Worm (Caenorhabditis elegans) whole organism, L3 larva: Measurements from ENCODE around the gene F58H1.3.
A peak's percentile ranks its signal among the peaks of the same experiment; 100 is the strongest.

Experiments used
- R02D3.7 ChIP-seq: fragments of 150-350 bp; optimal IDR thresholded peaks from 2 replicates; lab custom pipeline; 2014; ENCODE audit warnings: missing biosample characterization, missing genetic modification characterization
- ZK546.5 ChIP-seq: sonication (generic microtip); optimal IDR thresholded peaks from 2 replicates; lab custom pipeline; 2017; ENCODE audit warnings: missing biosample characterization, missing genetic modification characterization
- aly-2 ChIP-seq: fragments of 150-350 bp; optimal IDR thresholded peaks from 2 replicates; lab custom pipeline; 2014; ENCODE audit warnings: missing biosample characterization, missing genetic modification characterization
- ama-1 ChIP-seq: fragments of 150-350 bp; optimal IDR thresholded peaks from 2 replicates; lab custom pipeline; 2018
- ceh-16 ChIP-seq: sonication (generic microtip); optimal IDR thresholded peaks from 2 replicates; lab custom pipeline; 2017; ENCODE audit warnings: missing biosample characterization, missing genetic modification characterization
- ceh-28 ChIP-seq: fragments of 150-350 bp; optimal IDR thresholded peaks from 2 replicates; lab custom pipeline; 2014; ENCODE audit warnings: missing biosample characterization, missing genetic modification reagents, missing genetic modification characterization
- ceh-82 ChIP-seq: fragments of 150-350 bp; optimal IDR thresholded peaks from 2 replicates; lab custom pipeline; 2014; ENCODE audit warnings: missing biosample characterization, missing genetic modification characterization
- ceh-9 ChIP-seq: sonication (generic microtip); optimal IDR thresholded peaks from 2 replicates; lab custom pipeline; 2018; ENCODE audit warnings: missing biosample characterization, missing genetic modification characterization
- daf-12 ChIP-seq: fragments of 150-350 bp; optimal IDR thresholded peaks from 2 replicates; lab custom pipeline; 2014; ENCODE audit warnings: missing biosample characterization, missing genetic modification reagents, missing genetic modification characterization
- egl-27 ChIP-seq: sonication (generic microtip); optimal IDR thresholded peaks from 4 replicates; lab custom pipeline; 2017; ENCODE audit warnings: missing biosample characterization, missing genetic modification reagents, missing genetic modification characterization
- egl-5 ChIP-seq: fragments of 150-350 bp; optimal IDR thresholded peaks from 2 replicates; lab custom pipeline; 2017; ENCODE audit warnings: missing biosample characterization, missing genetic modification reagents, missing genetic modification characterization, inconsistent platforms
- elt-1 ChIP-seq: fragments of 150-350 bp; optimal IDR thresholded peaks from 2 replicates; lab custom pipeline; 2014; ENCODE audit warnings: missing biosample characterization, missing genetic modification characterization
- elt-2 ChIP-seq: sonication (generic microtip); optimal IDR thresholded peaks from 2 replicates; lab custom pipeline; 2016; ENCODE audit warnings: missing genetic modification reagents, mild to moderate bottlenecking, missing genetic modification characterization, missing compliant biosample characterization
- elt-3 ChIP-seq, 3 experiments: fragments of 150-350 bp in 1 of 3; sonication (generic microtip) in 2 of 3; optimal IDR thresholded peaks; 2 replicates in 2 of 3; 4 replicates in 1 of 3; lab custom pipeline; 2014 to 2017; ENCODE audit warnings: missing biosample characterization in 3 of 3, missing genetic modification characterization in 3 of 3
- eor-1 ChIP-seq, 2 experiments: fragments of 150-350 bp; optimal IDR thresholded peaks; 2 replicates each; lab custom pipeline; 2014 to 2018; ENCODE audit warnings: missing biosample characterization in 2 of 2, missing genetic modification characterization in 2 of 2
- fkh-10 ChIP-seq: sonication (generic microtip); optimal IDR thresholded peaks from 2 replicates; lab custom pipeline; 2017; ENCODE audit warnings: missing biosample characterization, missing genetic modification reagents, missing genetic modification characterization
- fkh-2 ChIP-seq: fragments of 150-350 bp; optimal IDR thresholded peaks from 2 replicates; lab custom pipeline; 2014; ENCODE audit warnings: missing biosample characterization, missing genetic modification reagents, missing genetic modification characterization
- fos-1 ChIP-seq: fragments of 150-350 bp; optimal IDR thresholded peaks from 2 replicates; lab custom pipeline; 2014; ENCODE audit warnings: missing biosample characterization, missing genetic modification characterization
- hmg-11 ChIP-seq: sonication (generic microtip); optimal IDR thresholded peaks from 2 replicates; lab custom pipeline; 2016; ENCODE audit warnings: missing genetic modification characterization, missing compliant biosample characterization
- jun-1 ChIP-seq: fragments of 150-350 bp; optimal IDR thresholded peaks from 2 replicates; lab custom pipeline; 2014; ENCODE audit warnings: missing biosample characterization, missing genetic modification reagents, missing genetic modification characterization
- lin-15B ChIP-seq: fragments of 150-350 bp; optimal IDR thresholded peaks from 2 replicates; lab custom pipeline; 2014; ENCODE audit warnings: missing biosample characterization, missing genetic modification characterization
- lin-39 ChIP-seq: fragments of 150-350 bp; optimal IDR thresholded peaks from 2 replicates; lab custom pipeline; 2018; ENCODE audit warnings: missing biosample characterization, missing genetic modification reagents, missing genetic modification characterization
- lsy-12 ChIP-seq: sonication (generic microtip); optimal IDR thresholded peaks from 2 replicates; lab custom pipeline; 2016; ENCODE audit warnings: mild to moderate bottlenecking, missing genetic modification characterization, missing compliant biosample characterization
- mdl-1 ChIP-seq: fragments of 150-350 bp; optimal IDR thresholded peaks from 2 replicates; lab custom pipeline; 2014; ENCODE audit warnings: missing biosample characterization, missing genetic modification characterization
- mml-1 ChIP-seq: fragments of 150-350 bp; sonication (generic microtip); optimal IDR thresholded peaks from 3 replicates; lab custom pipeline; 2014; ENCODE audit warnings: missing biosample characterization, missing genetic modification characterization
- nfya-1 ChIP-seq: sonication (generic microtip); optimal IDR thresholded peaks from 2 replicates; lab custom pipeline; 2017; ENCODE audit warnings: missing genetic modification characterization, mild to moderate bottlenecking, missing compliant biosample characterization, antibody characterized with exemption, moderate library complexity; ENCODE audit not compliant: insufficient read depth
- nhr-11 ChIP-seq: fragments of 150-350 bp; optimal IDR thresholded peaks from 2 replicates; lab custom pipeline; 2014; ENCODE audit warnings: missing biosample characterization, missing genetic modification characterization
- nhr-12 ChIP-seq: fragments of 150-350 bp; optimal IDR thresholded peaks from 2 replicates; lab custom pipeline; 2014; ENCODE audit warnings: missing biosample characterization, missing genetic modification characterization
- nhr-23 ChIP-seq: fragments of 150-350 bp; optimal IDR thresholded peaks from 2 replicates; lab custom pipeline; 2014; ENCODE audit warnings: missing biosample characterization, missing genetic modification reagents, missing genetic modification characterization
- nhr-237 ChIP-seq: fragments of 150-350 bp; optimal IDR thresholded peaks from 2 replicates; lab custom pipeline; 2014; ENCODE audit warnings: missing biosample characterization, missing genetic modification characterization
- nhr-28 ChIP-seq: fragments of 150-350 bp; optimal IDR thresholded peaks from 2 replicates; lab custom pipeline; 2014; ENCODE audit warnings: missing biosample characterization, missing genetic modification characterization
- nhr-43 ChIP-seq: sonication (generic microtip); optimal IDR thresholded peaks from 2 replicates; lab custom pipeline; 2016; ENCODE audit warnings: mild to moderate bottlenecking, missing genetic modification characterization, missing compliant biosample characterization; ENCODE audit not compliant: poor library complexity, severe bottlenecking
- nhr-67 ChIP-seq: fragments of 150-350 bp; optimal IDR thresholded peaks from 2 replicates; lab custom pipeline; 2014; ENCODE audit warnings: missing biosample characterization, missing genetic modification characterization
- nhr-76 ChIP-seq: fragments of 150-350 bp; sonication (generic microtip); optimal IDR thresholded peaks from 5 replicates; lab custom pipeline; 2014; ENCODE audit warnings: missing biosample characterization, missing genetic modification characterization
- nhr-77 ChIP-seq: fragments of 150-350 bp; optimal IDR thresholded peaks from 2 replicates; lab custom pipeline; 2014; ENCODE audit warnings: missing biosample characterization, missing genetic modification characterization
- pha-4 ChIP-seq: fragments of 150-350 bp; optimal IDR thresholded peaks from 2 replicates; lab custom pipeline; 2014; ENCODE audit warnings: missing biosample characterization, missing genetic modification reagents, missing genetic modification characterization
- pqm-1 ChIP-seq: fragments of 150-350 bp; optimal IDR thresholded peaks from 2 replicates; lab custom pipeline; 2017; ENCODE audit warnings: missing biosample characterization, missing genetic modification characterization, inconsistent platforms
- sea-2 ChIP-seq: fragments of 150-350 bp; sonication (generic microtip); optimal IDR thresholded peaks from 4 replicates; lab custom pipeline; 2014; ENCODE audit warnings: missing biosample characterization, missing genetic modification reagents, missing genetic modification characterization
- skn-1 ChIP-seq: fragments of 150-350 bp; optimal IDR thresholded peaks from 2 replicates; lab custom pipeline; 2014; ENCODE audit warnings: missing biosample characterization, missing genetic modification characterization
- snpc-4 ChIP-seq: fragments of 150-350 bp; optimal IDR thresholded peaks from 2 replicates; lab custom pipeline; 2014; ENCODE audit warnings: missing biosample characterization, missing genetic modification characterization
- tbx-2 ChIP-seq: sonication (generic microtip); optimal IDR thresholded peaks from 2 replicates; lab custom pipeline; 2016; ENCODE audit warnings: mild to moderate bottlenecking, missing genetic modification characterization, missing compliant biosample characterization
- unc-39 ChIP-seq: sonication (generic microtip); optimal IDR thresholded peaks from 4 replicates; lab custom pipeline; 2017; ENCODE audit warnings: missing biosample characterization, missing genetic modification characterization
- unc-62 ChIP-seq: fragments of 150-350 bp; sonication (generic microtip); optimal IDR thresholded peaks from 4 replicates; lab custom pipeline; 2014; ENCODE audit warnings: missing biosample characterization, missing genetic modification reagents, missing genetic modification characterization
- zag-1 ChIP-seq: fragments of 150-350 bp; optimal IDR thresholded peaks from 2 replicates; lab custom pipeline; 2014; ENCODE audit warnings: missing biosample characterization, missing genetic modification characterization
- ztf-11 ChIP-seq: fragments of 150-350 bp; optimal IDR thresholded peaks from 2 replicates; lab custom pipeline; 2014; ENCODE audit warnings: missing biosample characterization, missing genetic modification characterization
- ztf-4 ChIP-seq: fragments of 150-350 bp; optimal IDR thresholded peaks from 2 replicates; lab custom pipeline; 2014; ENCODE audit warnings: missing biosample characterization, missing genetic modification characterization

The F58H1.3 gene

DNA sequence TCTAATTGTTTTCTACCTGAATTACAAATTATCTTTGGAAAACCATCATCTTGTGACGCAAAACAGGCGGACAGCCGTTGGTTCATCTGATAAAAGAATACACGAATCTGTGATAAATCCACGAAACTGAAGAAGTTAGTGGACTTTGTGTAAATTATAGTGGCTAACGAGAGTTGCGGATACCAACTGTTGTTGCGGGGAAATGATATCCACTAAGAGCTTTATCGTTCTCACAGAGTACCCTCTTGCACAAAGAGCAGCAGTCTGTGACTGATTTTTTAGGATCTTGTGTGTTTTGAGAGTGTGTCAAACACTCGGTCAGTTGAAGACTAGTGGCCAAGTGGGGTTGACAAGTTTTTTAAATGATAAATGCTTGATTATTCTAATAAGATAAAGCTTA is 14.1 kb upstream of the F58H1.3 start:
- TF ChIP-seq daf-12 (tag; lab: Kevin White, UChicago) (no peak), R02D3.7 (no peak), egl-5 (tag; lab: Kevin White, UChicago) (no peak), nhr-67 (tag; lab: Kevin White, UChicago) (no peak), nhr-11 (tag; lab: Kevin White, UChicago) (no peak), nhr-28 (tag; lab: Kevin White, UChicago) (no peak), fos-1 (tag; lab: Kevin White, UChicago) (no peak)
- TF ChIP-seq, all 47 proteins: peak for 0

DNA sequence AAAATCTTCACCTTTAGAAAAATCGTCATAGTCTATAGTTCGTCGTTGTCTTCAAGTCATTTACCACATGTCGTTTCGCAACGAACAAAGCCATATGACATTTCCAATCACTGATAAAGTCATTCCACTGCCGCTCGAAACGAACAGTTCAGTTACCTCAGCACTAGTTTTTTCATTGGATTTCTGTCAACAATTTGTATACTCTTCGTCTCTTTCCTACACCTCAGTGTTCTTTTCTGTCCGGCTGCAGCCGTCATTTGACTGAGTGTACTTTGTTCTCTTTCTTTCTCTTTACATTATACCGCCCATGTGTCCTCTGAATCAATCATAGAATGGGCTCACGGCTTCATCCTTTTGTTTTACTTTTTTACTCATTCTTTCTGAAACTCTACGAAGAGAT is 12.5 kb upstream of the F58H1.3 start:
- TF ChIP-seq jun-1 (tag; lab: Kevin White, UChicago) (peak; percentile 16), elt-2 (peak; percentile 84), snpc-4 (peak; percentile 75), ama-1 (lab: Kevin White, UChicago) (peak; percentile 75), lin-15B (no peak), ZK546.5 (tag; lab: Kevin White, UChicago) (no peak), ceh-28 (peak; percentile 2), nfya-1 (tag; lab: Kevin White, UChicago) (peak; percentile 40), mdl-1 (no peak), pqm-1 (peak; percentile 34), lin-39 (peak; percentile 59), zag-1 (no peak), pha-4 (tag; lab: Kevin White, UChicago) (peak; percentile 88), hmg-11 (tag; lab: Kevin White, UChicago) (peak; percentile 8), ceh-82 (tag; lab: Kevin White, UChicago) (no peak)
- TF ChIP-seq, all 47 proteins: peak for 10

DNA sequence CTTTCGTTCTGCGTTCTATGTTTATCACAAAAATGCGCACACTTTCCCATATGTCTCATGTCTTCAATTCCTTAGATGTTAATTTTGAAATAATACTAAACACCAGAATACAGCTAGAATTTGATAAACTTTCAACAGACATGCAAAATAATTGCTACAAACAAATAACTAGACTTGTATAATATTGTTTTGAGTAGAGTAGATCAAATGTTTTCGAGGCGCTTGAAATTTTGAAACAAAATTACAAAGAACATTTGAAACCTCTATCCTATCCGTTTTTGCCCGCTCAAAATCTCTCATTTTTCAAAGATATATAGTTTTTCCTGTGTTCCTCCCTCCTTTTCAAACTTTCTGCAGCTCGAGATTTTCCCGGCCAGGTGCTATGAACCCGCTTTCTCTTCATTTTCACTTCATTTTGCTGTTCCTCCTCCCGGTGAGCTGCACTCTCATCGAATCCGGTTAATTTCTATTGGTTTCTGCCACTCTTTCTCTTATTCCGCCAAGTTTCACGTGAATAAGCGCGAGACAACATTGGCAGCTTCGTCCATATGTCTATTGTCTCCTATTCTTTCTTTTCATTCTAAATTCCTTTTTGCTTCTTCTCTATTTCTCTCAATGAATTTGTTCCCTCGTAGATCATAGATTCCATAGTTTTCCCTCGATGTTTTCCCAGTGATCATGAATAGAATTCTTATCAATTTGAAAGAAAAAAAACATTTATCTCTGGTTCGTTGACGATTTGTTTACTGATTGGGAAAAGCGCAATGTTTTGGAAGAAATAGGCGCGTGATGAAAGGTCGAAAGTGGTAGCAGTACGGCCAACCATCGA is 11.9 kb upstream of the F58H1.3 start:
- TF ChIP-seq snpc-4 (no peak), ztf-4 (no peak), lsy-12 (tag; lab: Kevin White, UChicago) (no peak), nhr-43 (tag; lab: Kevin White, UChicago) (no peak), fkh-10 (GFP tag; lab: Kevin White, UChicago) (no peak), nhr-11 (tag; lab: Kevin White, UChicago) (no peak), fos-1 (tag; lab: Kevin White, UChicago) (no peak), nhr-12 (no peak), jun-1 (tag; lab: Kevin White, UChicago) (peak; percentile 7), eor-1 (tag; optimal IDR thresholded peaks at IDR 0.05; lab: Kevin White, UChicago) (no peak), daf-12 (tag; lab: Kevin White, UChicago) (no peak), pqm-1 (peak; percentile 4), ceh-9 (no peak), nhr-77 (tag; lab: Kevin White, UChicago) (no peak), tbx-2 (tag; lab: Kevin White, UChicago) (no peak), nhr-237 (no peak), nhr-28 (tag; lab: Kevin White, UChicago) (no peak), lin-15B (no peak), ztf-11 (tag; lab: Kevin White, UChicago) (no peak), mml-1 (peak; percentile 63), unc-62 (GFP tag; lab: Kevin White, UChicago) (no peak), elt-1 (tag; lab: Kevin White, UChicago) (no peak), lin-39 (no peak), nhr-23 (tag; lab: Kevin White, UChicago) (no peak), R02D3.7 (no peak), sea-2 (GFP tag; lab: Kevin White, UChicago) (no peak), egl-27 (tag; lab: Kevin White, UChicago) (no peak), elt-2 (peak; percentile 59), ceh-16 (tag; lab: Kevin White, UChicago) (no peak), egl-5 (tag; lab: Kevin White, UChicago) (no peak), nhr-67 (tag; lab: Kevin White, UChicago) (no peak), nfya-1 (tag; lab: Kevin White, UChicago) (peak; percentile 39), pha-4 (tag; lab: Kevin White, UChicago) (peak; percentile 61), mdl-1 (no peak), ZK546.5 (tag; lab: Kevin White, UChicago) (no peak), elt-3 (tag; optimal IDR thresholded peaks at IDR 0.05; lab: Kevin White, UChicago) (no peak), aly-2 (no peak), hmg-11 (tag; lab: Kevin White, UChicago) (no peak), skn-1 (no peak), ceh-82 (tag; lab: Kevin White, UChicago) (no peak), ama-1 (lab: Kevin White, UChicago) (peak; percentile 61), nhr-76 (tag; lab: Kevin White, UChicago) (no peak), zag-1 (no peak), unc-39 (no peak), fkh-2 (tag; lab: Kevin White, UChicago) (no peak)
